Worm (Caenorhabditis elegans): ENCODE results near the gene clc-6.

- TF ChIP-seq hlh-30 (tag; optimal IDR thresholded peaks at IDR 0.05; ENCODE audit: insufficient read depth) = no peak
- no peak for TF ChIP-seq tbx-2 (tag; optimal IDR thresholded peaks at IDR 0.05)
- no peak for TF ChIP-seq ama-1 (optimal IDR thresholded peaks at IDR 0.05)
- no peak for TF ChIP-seq ceh-19 (GFP tag; optimal IDR thresholded peaks at IDR 0.05)
- TF ChIP-seq rnt-1 (tag; optimal IDR thresholded peaks at IDR 0.05) = no peak
- no peak for TF ChIP-seq T23F11.4 (GFP tag; optimal IDR thresholded peaks at IDR 0.05)
Observed at ce11 chrV:11223698-11224097, 27.7 kb upstream of the clc-6 start.
